Fruit fly (Drosophila melanogaster) whole organism, prepupa: ENCODE results near the gene Xrcc2.

Experiments used
- Blimp-1 ChIP-seq: fragments of 200-800 bp; sonication (Bioruptor generic); optimal IDR thresholded peaks from 3 replicates; lab custom pipeline; 2017; ENCODE audit warnings: missing biosample characterization, missing genetic modification characterization, mild to moderate bottlenecking, moderate library complexity, missing genetic modification reagents
- CG10631 ChIP-seq: fragments of 200-800 bp; sonication (Bioruptor generic); optimal IDR thresholded peaks from 2 replicates; lab custom pipeline; 2016; ENCODE audit warnings: missing biosample characterization, missing genetic modification characterization
- CG10669 ChIP-seq: fragments of 200-800 bp; sonication (Bioruptor generic); optimal IDR thresholded peaks from 3 replicates; lab custom pipeline; 2018; ENCODE audit warnings: missing biosample characterization, mild to moderate bottlenecking, missing genetic modification characterization, moderate library complexity
- CG11294 ChIP-seq: fragments of 200-800 bp; sonication (Bioruptor generic); IDR thresholded peaks from 2 replicates; pipeline ENCODE4 v1.3.6; 2022; ENCODE audit warnings: missing biosample characterization, missing genetic modification characterization
- CG11762 ChIP-seq: fragments of 200-800 bp; sonication (Bioruptor generic); optimal IDR thresholded peaks from 3 replicates; lab custom pipeline; 2016; ENCODE audit warnings: missing biosample characterization, missing genetic modification characterization; ENCODE audit not compliant: insufficient read depth
- CG1621 ChIP-seq: fragments of 200-800 bp; sonication (Bioruptor generic); optimal IDR thresholded peaks from 3 replicates; lab custom pipeline; 2018; ENCODE audit warnings: missing biosample characterization, mild to moderate bottlenecking, missing genetic modification characterization
- CG16779 ChIP-seq: fragments of 200-800 bp; sonication (Bioruptor generic); optimal IDR thresholded peaks from 3 replicates; lab custom pipeline; 2017; ENCODE audit warnings: missing biosample characterization, mild to moderate bottlenecking, missing genetic modification characterization
- CG31627 ChIP-seq: fragments of 200-800 bp; sonication (Bioruptor generic); optimal IDR thresholded peaks from 3 replicates; lab custom pipeline; 2016; ENCODE audit warnings: missing biosample characterization, missing genetic modification characterization
- CG6163 ChIP-seq: fragments of 200-800 bp; sonication (Bioruptor generic); IDR thresholded peaks from 3 replicates; pipeline ENCODE4 v1.3.6; 2022; ENCODE audit warnings: missing biosample characterization, missing genetic modification characterization
- CG6276 ChIP-seq: fragments of 200-800 bp; sonication (Bioruptor generic); optimal IDR thresholded peaks from 2 replicates; lab custom pipeline; 2017; ENCODE audit warnings: missing biosample characterization, mild to moderate bottlenecking, missing genetic modification characterization
- CG6792 ChIP-seq: fragments of 200-800 bp; sonication (Bioruptor generic); optimal IDR thresholded peaks from 3 replicates; lab custom pipeline; 2016; ENCODE audit warnings: missing biosample characterization, missing genetic modification characterization
- CG6808 ChIP-seq: fragments of 200-800 bp; sonication (Bioruptor generic); optimal IDR thresholded peaks from 3 replicates; lab custom pipeline; 2017; ENCODE audit warnings: missing biosample characterization, missing genetic modification characterization, mild to moderate bottlenecking, moderate library complexity, missing genetic modification reagents
- CG6854 ChIP-seq: fragments of 200-800 bp; sonication (Bioruptor generic); optimal IDR thresholded peaks from 2 replicates; lab custom pipeline; 2017; ENCODE audit warnings: missing biosample characterization, mild to moderate bottlenecking, missing genetic modification characterization
- CG7368 ChIP-seq: fragments of 200-800 bp; sonication (Bioruptor generic); optimal IDR thresholded peaks from 3 replicates; lab custom pipeline; 2016; ENCODE audit warnings: missing biosample characterization, missing genetic modification characterization
- CG8119 ChIP-seq: fragments of 200-800 bp; sonication (Bioruptor generic); IDR thresholded peaks from 3 replicates; pipeline ENCODE4 v1.3.6; 2022; ENCODE audit warnings: missing biosample characterization, missing genetic modification characterization
- CG8319 ChIP-seq: fragments of 200-800 bp; sonication (Bioruptor generic); optimal IDR thresholded peaks from 3 replicates; lab custom pipeline; 2016; ENCODE audit warnings: missing biosample characterization, missing genetic modification characterization
- CG8632 ChIP-seq: fragments of 200-800 bp; sonication (Bioruptor generic); optimal IDR thresholded peaks from 3 replicates; lab custom pipeline; 2016; ENCODE audit warnings: missing biosample characterization, missing genetic modification characterization
- CG9139 ChIP-seq: fragments of 200-800 bp; sonication (Bioruptor generic); optimal IDR thresholded peaks from 3 replicates; lab custom pipeline; 2017; ENCODE audit warnings: missing biosample characterization, mild to moderate bottlenecking, missing genetic modification characterization
- Eip78C ChIP-seq: fragments of 200-800 bp; sonication (Bioruptor generic); peaks from one replicate; lab custom pipeline; 2016; ENCODE audit warnings: missing biosample characterization, missing genetic modification characterization
- Eip93F ChIP-seq: fragments of 200-800 bp; sonication (Bioruptor generic); optimal IDR thresholded peaks from 2 replicates; lab custom pipeline; 2016; ENCODE audit warnings: missing biosample characterization, mild to moderate bottlenecking, missing genetic modification characterization
- Ets96B ChIP-seq: fragments of 200-800 bp; optimal IDR thresholded peaks from 2 replicates; lab custom pipeline; 2019; ENCODE audit warnings: missing biosample characterization, mild to moderate bottlenecking, missing genetic modification characterization, moderate library complexity
- Gug ChIP-seq: fragments of 200-800 bp; sonication (Bioruptor generic); IDR thresholded peaks from 2 replicates; pipeline ENCODE4 v1.3.6; 2022; ENCODE audit warnings: missing biosample characterization, missing genetic modification characterization
- Hr38 ChIP-seq: sonication (Bioruptor generic); optimal IDR thresholded peaks from 2 replicates; lab custom pipeline; 2016; ENCODE audit warnings: missing biosample characterization, missing genetic modification characterization
- Hr39 ChIP-seq: fragments of 200-800 bp; sonication (Bioruptor generic); optimal IDR thresholded peaks from 2 replicates; lab custom pipeline; 2016; ENCODE audit warnings: missing biosample characterization, missing genetic modification characterization
- Hr4 ChIP-seq: fragments of 200-800 bp; sonication (Bioruptor generic); optimal IDR thresholded peaks from 3 replicates; lab custom pipeline; 2016; ENCODE audit warnings: missing biosample characterization, missing genetic modification characterization
- Lpt ChIP-seq: fragments of 200-800 bp; sonication (Bioruptor generic); optimal IDR thresholded peaks from 3 replicates; lab custom pipeline; 2016; ENCODE audit warnings: missing biosample characterization, missing genetic modification characterization
- Met ChIP-seq: fragments of 200-800 bp; sonication (Bioruptor generic); optimal IDR thresholded peaks from 3 replicates; lab custom pipeline; 2016; ENCODE audit warnings: missing biosample characterization, missing genetic modification characterization
- OdsH ChIP-seq: fragments of 200-800 bp; sonication (Bioruptor generic); optimal IDR thresholded peaks from 3 replicates; lab custom pipeline; 2016; ENCODE audit warnings: missing biosample characterization, missing genetic modification characterization
- Smox ChIP-seq: fragments of 200-800 bp; sonication (Bioruptor generic); optimal IDR thresholded peaks from 3 replicates; lab custom pipeline; 2016; ENCODE audit warnings: missing biosample characterization, missing genetic modification characterization
- Sox102F ChIP-seq: fragments of 200-800 bp; sonication (Bioruptor generic); optimal IDR thresholded peaks from 2 replicates; lab custom pipeline; 2016; ENCODE audit warnings: missing biosample characterization, mild to moderate bottlenecking, missing genetic modification characterization
- Sox14 ChIP-seq: fragments of 200-800 bp; sonication (Bioruptor generic); optimal IDR thresholded peaks from 3 replicates; lab custom pipeline; 2016; ENCODE audit warnings: missing biosample characterization, missing genetic modification characterization
- Sox15 ChIP-seq: fragments of 200-800 bp; sonication (Bioruptor generic); optimal IDR thresholded peaks from 3 replicates; lab custom pipeline; 2016; ENCODE audit warnings: missing biosample characterization, missing genetic modification characterization
- achi ChIP-seq: fragments of 200-800 bp; sonication (Bioruptor generic); optimal IDR thresholded peaks from 3 replicates; lab custom pipeline; 2016; ENCODE audit warnings: missing biosample characterization, missing genetic modification characterization
- cyc ChIP-seq: fragments of 200-800 bp; sonication (Bioruptor generic); optimal IDR thresholded peaks from 3 replicates; lab custom pipeline; 2016; ENCODE audit warnings: missing biosample characterization, missing genetic modification characterization
- dac ChIP-seq: fragments of 200-800 bp; sonication (Bioruptor generic); optimal IDR thresholded peaks from 2 replicates; lab custom pipeline; 2017; ENCODE audit warnings: missing biosample characterization, mild to moderate bottlenecking, missing genetic modification characterization
- eg ChIP-seq: fragments of 200-800 bp; sonication (Bioruptor generic); IDR thresholded peaks from 3 replicates; pipeline ENCODE4 v1.3.6; 2022; ENCODE audit warnings: missing biosample characterization, missing genetic modification characterization
- esn ChIP-seq: fragments of 200-800 bp; sonication (Bioruptor generic); optimal IDR thresholded peaks from 2 replicates; lab custom pipeline; 2016; ENCODE audit warnings: missing biosample characterization, mild to moderate bottlenecking, missing genetic modification characterization, moderate library complexity
- fd59A ChIP-seq: fragments of 200-800 bp; sonication (Bioruptor generic); optimal IDR thresholded peaks from 2 replicates; lab custom pipeline; 2017; ENCODE audit warnings: missing biosample characterization, mild to moderate bottlenecking, missing genetic modification characterization, missing genetic modification reagents
- fd85E ChIP-seq: fragments of 200-800 bp; sonication (Bioruptor generic); optimal IDR thresholded peaks from 3 replicates; lab custom pipeline; 2016; ENCODE audit warnings: missing biosample characterization, missing genetic modification characterization
- net ChIP-seq: fragments of 200-800 bp; sonication (Bioruptor generic); optimal IDR thresholded peaks from 3 replicates; lab custom pipeline; 2016; ENCODE audit warnings: missing biosample characterization, missing genetic modification characterization
- pdm3 ChIP-seq: fragments of 200-800 bp; sonication (Bioruptor generic); optimal IDR thresholded peaks from 3 replicates; lab custom pipeline; 2016; ENCODE audit warnings: missing biosample characterization, missing genetic modification characterization
- salr ChIP-seq, 2 experiments: fragments of 200-800 bp; sonication (Bioruptor generic); optimal IDR thresholded peaks; 3 replicates each; lab custom pipeline; 2016 to 2018; ENCODE audit warnings: missing biosample characterization in 2 of 2, missing genetic modification characterization in 2 of 2, mild to moderate bottlenecking in 1 of 2
- spab ChIP-seq: fragments of 200-800 bp; sonication (Bioruptor generic); optimal IDR thresholded peaks from 2 replicates; lab custom pipeline; 2017; ENCODE audit warnings: missing biosample characterization, mild to moderate bottlenecking, missing genetic modification characterization, missing genetic modification reagents
- ss ChIP-seq, 2 experiments: fragments of 200-800 bp; sonication (Bioruptor generic); optimal IDR thresholded peaks; 2 replicates in 1 of 2; 3 replicates in 1 of 2; lab custom pipeline; 2017 to 2018; ENCODE audit warnings: mild to moderate bottlenecking in 2 of 2, missing biosample characterization in 2 of 2, missing genetic modification characterization in 2 of 2, moderate library complexity in 1 of 2
- svp ChIP-seq: fragments of 200-800 bp; sonication (Bioruptor generic); peaks from one replicate; lab custom pipeline; 2016; ENCODE audit warnings: missing biosample characterization, missing genetic modification characterization
- topi ChIP-seq: fragments of 200-800 bp; sonication (Bioruptor generic); optimal IDR thresholded peaks from 3 replicates; lab custom pipeline; 2016; ENCODE audit warnings: missing biosample characterization, missing genetic modification characterization
- vri ChIP-seq: fragments of 200-800 bp; sonication (Bioruptor generic); optimal IDR thresholded peaks from 3 replicates; lab custom pipeline; 2016; ENCODE audit warnings: missing biosample characterization, mild to moderate bottlenecking, missing genetic modification characterization

Gene Xrcc2

dm6 chrX:18460318-18460717, 39.6 kb upstream of the Xrcc2 start, which contains the start of gene CG43843:
TSS of gene CG43843 (minus strand) at chrX:18460418.
- TF ChIP-seq CG8632 (GFP tag; lab: Kevin White, UChicago) (no peak), eg (GFP tag; lab: Robert Waterston, UW) (no peak), pdm3 (GFP tag; lab: Kevin White, UChicago) (no peak), spab (GFP tag; lab: Kevin White, UChicago) (no peak), Ets96B (no peak), achi (GFP tag; lab: Kevin White, UChicago) (no peak), topi (no peak), CG7368 (GFP tag; lab: Kevin White, UChicago) (no peak), Eip78C (GFP tag; lab: Kevin White, UChicago) (no peak), CG8319 (no peak), CG1621 (tag; lab: Kevin White, UChicago) (no peak), CG31627 (no peak), ss (GFP tag; optimal IDR thresholded peaks at IDR 0.05; lab: Kevin White, UChicago) (no peak), OdsH (GFP tag; lab: Kevin White, UChicago) (no peak), CG11294 (GFP tag; lab: Robert Waterston, UW) (no peak), CG6854 (GFP tag; lab: Kevin White, UChicago) (no peak)

DNA sequence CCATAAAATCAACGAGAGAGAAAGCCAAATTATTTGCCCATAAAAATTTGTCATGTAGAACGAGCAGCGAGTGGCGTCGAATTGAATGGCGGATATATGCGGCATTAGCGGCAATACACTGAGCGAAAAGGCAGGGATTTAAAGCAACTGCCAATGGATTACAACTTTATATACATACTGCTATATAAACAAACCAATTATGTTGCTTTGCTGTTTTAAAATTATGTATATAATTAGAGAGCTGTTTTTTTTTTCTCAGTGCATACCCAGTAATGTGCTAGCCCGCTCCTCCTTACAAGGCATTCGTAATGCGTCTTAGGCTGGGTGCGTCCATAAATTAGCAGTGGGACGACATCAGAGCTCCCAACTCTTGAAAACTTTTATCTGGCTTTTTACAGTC, 32.0 kb upstream of the Xrcc2 start:
- no peak for TF ChIP-seq fd85E (GFP tag; lab: Kevin White, UChicago)
- TF ChIP-seq CG16779 = no peak
- no peak for TF ChIP-seq Met (GFP tag; lab: Kevin White, UChicago)
- no peak for TF ChIP-seq Smox (GFP tag; lab: Kevin White, UChicago)
- no peak for TF ChIP-seq Hr4 (GFP tag; lab: Kevin White, UChicago)
- TF ChIP-seq CG10631 (GFP tag; lab: Kevin White, UChicago) = no peak
- no peak for TF ChIP-seq CG11294 (GFP tag; lab: Robert Waterston, UW)
- TF ChIP-seq Blimp-1 (GFP tag; lab: Kevin White, UChicago) = no peak
- no peak for TF ChIP-seq CG6276
- no peak for TF ChIP-seq achi (GFP tag; lab: Kevin White, UChicago)
- no peak for TF ChIP-seq CG8632 (GFP tag; lab: Kevin White, UChicago)
- no peak for TF ChIP-seq CG8119 (GFP tag; lab: Robert Waterston, UW)
- TF ChIP-seq cyc = no peak
- no peak for TF ChIP-seq fd59A (GFP tag; lab: Kevin White, UChicago)
- TF ChIP-seq topi = no peak
- no peak for TF ChIP-seq Gug (GFP tag; lab: Robert Waterston, UW)

dm6 chrX:18479307-18480134, 20.4 kb upstream of the Xrcc2 start, which contains the start of gene CG32547:
TSS of gene CG32547 (minus strand) at chrX:18479487.
- no peak for TF ChIP-seq Hr38
- no peak for TF ChIP-seq CG9139 (GFP tag; lab: Kevin White, UChicago)
- TF ChIP-seq CG6792 (GFP tag; lab: Kevin White, UChicago) = no peak
- peak; percentile 36 for TF ChIP-seq svp (GFP tag; lab: Kevin White, UChicago)
- TF ChIP-seq CG8119 (GFP tag; lab: Robert Waterston, UW) = no peak; the same call in 2 of the 3 replicates
- peak; percentile 21 for TF ChIP-seq CG10669 (GFP tag; lab: Kevin White, UChicago)
- no peak for TF ChIP-seq cyc
- TF ChIP-seq Sox14 (GFP tag; lab: Kevin White, UChicago) = no peak
- no peak for TF ChIP-seq Sox102F (GFP tag; lab: Kevin White, UChicago)
- TF ChIP-seq CG8632 (GFP tag; lab: Kevin White, UChicago) = no peak
- peak; percentile 74 for TF ChIP-seq Eip78C (GFP tag; lab: Kevin White, UChicago)
- no peak for TF ChIP-seq CG11762 (GFP tag; lab: Kevin White, UChicago)
- TF ChIP-seq fd59A (GFP tag; lab: Kevin White, UChicago) = no peak
- TF ChIP-seq CG6163 (GFP tag; lab: Robert Waterston, UW) = peak; percentile 34; the same call in 1 of the 3 replicates
- TF ChIP-seq Lpt (GFP tag; lab: Kevin White, UChicago) = no peak
- no peak for TF ChIP-seq dac (GFP tag; lab: Kevin White, UChicago)
- no peak for TF ChIP-seq salr (GFP tag; optimal IDR thresholded peaks at IDR 0.05; lab: Kevin White, UChicago)
- no peak for TF ChIP-seq Eip93F
- TF ChIP-seq vri = no peak
- TF ChIP-seq Hr39 (GFP tag; lab: Kevin White, UChicago) = peak; percentile 3
- TF ChIP-seq Sox15 (GFP tag; lab: Kevin White, UChicago) = no peak
- peak; percentile 91 for TF ChIP-seq achi (GFP tag; lab: Kevin White, UChicago)
- TF ChIP-seq CG6808 = peak; percentile 12
- TF ChIP-seq pdm3 (GFP tag; lab: Kevin White, UChicago) = no peak
- peak; percentile 14 for TF ChIP-seq esn (GFP tag; lab: Kevin White, UChicago)
- no peak for TF ChIP-seq net (GFP tag; lab: Kevin White, UChicago)
- TF ChIP-seq CG6854 (GFP tag; lab: Kevin White, UChicago) = no peak
